Worm (Caenorhabditis elegans): Measurements from ENCODE around the gene ubc-26.

ce11 chrII:2923617-2924016, 23.5 kb upstream of the ubc-26 start, which contains the start of gene ZK355.2:
- TF ChIP-seq nfya-1 (tag; optimal IDR thresholded peaks at IDR 0.05; ENCODE audit: insufficient read depth) (no peak), snpc-4 (tag; optimal IDR thresholded peaks at IDR 0.05) (no peak), ceh-9 (tag; optimal IDR thresholded peaks at IDR 0.05) (no peak), ceh-28 (tag; optimal IDR thresholded peaks at IDR 0.05) (no peak), mdl-1 (tag; optimal IDR thresholded peaks at IDR 0.05) (no peak)

Measured in whole organism, L3 larva.